Worm (Caenorhabditis elegans) whole organism, L3 larva: ENCODE data around the gene H19J13.2.

ENCODE experiments used
- ama-1 ChIP-seq: fragments of 150-350 bp; optimal IDR thresholded peaks from 2 replicates; lab custom pipeline; 2018
- nhr-28 ChIP-seq: fragments of 150-350 bp; optimal IDR thresholded peaks from 2 replicates; lab custom pipeline; 2014; ENCODE audit warnings: missing biosample characterization, missing genetic modification characterization
- nhr-76 ChIP-seq: fragments of 150-350 bp; sonication (generic microtip); optimal IDR thresholded peaks from 5 replicates; lab custom pipeline; 2014; ENCODE audit warnings: missing biosample characterization, missing genetic modification characterization
- skn-1 ChIP-seq: fragments of 150-350 bp; optimal IDR thresholded peaks from 2 replicates; lab custom pipeline; 2014; ENCODE audit warnings: missing biosample characterization, missing genetic modification characterization

DNA sequence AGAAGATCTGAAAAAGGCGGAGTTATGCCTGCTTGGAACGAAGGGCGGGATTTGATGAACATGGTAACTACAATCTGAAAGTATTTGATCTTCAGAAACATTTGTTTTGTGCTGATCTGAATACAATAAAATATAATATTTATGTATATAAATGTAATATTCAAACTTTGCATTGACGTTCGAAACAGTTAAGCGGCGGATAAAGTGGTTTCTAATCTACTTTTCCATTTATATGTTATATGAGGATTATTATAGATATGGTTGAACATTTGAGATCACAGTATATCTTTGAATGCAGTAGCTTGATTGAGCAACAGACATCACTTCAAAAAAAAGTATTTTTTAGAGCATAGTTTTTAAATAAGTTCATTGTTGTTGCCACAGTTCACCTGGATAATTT lies at the start of gene H19J13.2:
- no peak for TF ChIP-seq nhr-28 (tag; lab: Kevin White, UChicago)
- TF ChIP-seq nhr-76 (tag; lab: Kevin White, UChicago): no peak
- no peak for TF ChIP-seq skn-1 (tag; lab: Kevin White, UChicago)
- no peak for TF ChIP-seq ama-1 (lab: Kevin White, UChicago)
